Fruit fly (Drosophila melanogaster) whole organism, prepupa: ENCODE data around the gene pigeon.

Source experiments
- CG10669 ChIP-seq: fragments of 200-800 bp; sonication (Bioruptor generic); optimal IDR thresholded peaks from 3 replicates; lab custom pipeline; 2018; ENCODE audit warnings: missing biosample characterization, mild to moderate bottlenecking, missing genetic modification characterization, moderate library complexity
- CG11294 ChIP-seq: fragments of 200-800 bp; sonication (Bioruptor generic); IDR thresholded peaks from 2 replicates; pipeline ENCODE4 v1.3.6; 2022; ENCODE audit warnings: missing biosample characterization, missing genetic modification characterization
- CG11762 ChIP-seq: fragments of 200-800 bp; sonication (Bioruptor generic); optimal IDR thresholded peaks from 3 replicates; lab custom pipeline; 2016; ENCODE audit warnings: missing biosample characterization, missing genetic modification characterization; ENCODE audit not compliant: insufficient read depth
- CG15336 ChIP-seq: fragments of 200-800 bp; sonication (Bioruptor generic); IDR thresholded peaks from 2 replicates; pipeline ENCODE4 v1.3.6; 2022; ENCODE audit warnings: missing biosample characterization, missing genetic modification characterization
- CG1621 ChIP-seq: fragments of 200-800 bp; sonication (Bioruptor generic); optimal IDR thresholded peaks from 3 replicates; lab custom pipeline; 2018; ENCODE audit warnings: missing biosample characterization, mild to moderate bottlenecking, missing genetic modification characterization
- CG16779 ChIP-seq: fragments of 200-800 bp; sonication (Bioruptor generic); optimal IDR thresholded peaks from 3 replicates; lab custom pipeline; 2017; ENCODE audit warnings: missing biosample characterization, mild to moderate bottlenecking, missing genetic modification characterization
- CG3032 ChIP-seq: fragments of 200-800 bp; optimal IDR thresholded peaks from 2 replicates; lab custom pipeline; 2019; ENCODE audit warnings: missing biosample characterization, mild to moderate bottlenecking, missing genetic modification characterization, moderate library complexity
- CG31627 ChIP-seq: fragments of 200-800 bp; sonication (Bioruptor generic); optimal IDR thresholded peaks from 3 replicates; lab custom pipeline; 2016; ENCODE audit warnings: missing biosample characterization, missing genetic modification characterization
- CG32006 ChIP-seq: fragments of 200-800 bp; sonication (Bioruptor generic); optimal IDR thresholded peaks from 3 replicates; lab custom pipeline; 2017; ENCODE audit warnings: missing biosample characterization, mild to moderate bottlenecking, missing genetic modification characterization
- CG4318 ChIP-seq: fragments of 200-800 bp; sonication (Bioruptor generic); optimal IDR thresholded peaks from 3 replicates; lab custom pipeline; 2017; ENCODE audit warnings: missing biosample characterization, mild to moderate bottlenecking, missing genetic modification characterization
- CG6163 ChIP-seq: fragments of 200-800 bp; sonication (Bioruptor generic); IDR thresholded peaks from 3 replicates; pipeline ENCODE4 v1.3.6; 2022; ENCODE audit warnings: missing biosample characterization, missing genetic modification characterization
- CG6276 ChIP-seq: fragments of 200-800 bp; sonication (Bioruptor generic); optimal IDR thresholded peaks from 2 replicates; lab custom pipeline; 2017; ENCODE audit warnings: missing biosample characterization, mild to moderate bottlenecking, missing genetic modification characterization
- CG6808 ChIP-seq: fragments of 200-800 bp; sonication (Bioruptor generic); optimal IDR thresholded peaks from 3 replicates; lab custom pipeline; 2017; ENCODE audit warnings: missing biosample characterization, missing genetic modification characterization, mild to moderate bottlenecking, moderate library complexity, missing genetic modification reagents
- CG8119 ChIP-seq: fragments of 200-800 bp; sonication (Bioruptor generic); IDR thresholded peaks from 3 replicates; pipeline ENCODE4 v1.3.6; 2022; ENCODE audit warnings: missing biosample characterization, missing genetic modification characterization
- CG9139 ChIP-seq: fragments of 200-800 bp; sonication (Bioruptor generic); optimal IDR thresholded peaks from 3 replicates; lab custom pipeline; 2017; ENCODE audit warnings: missing biosample characterization, mild to moderate bottlenecking, missing genetic modification characterization
- Eip75B ChIP-seq: fragments of 200-800 bp; sonication (Bioruptor generic); optimal IDR thresholded peaks from 3 replicates; lab custom pipeline; 2016; ENCODE audit warnings: missing biosample characterization, missing genetic modification characterization
- Eip78C ChIP-seq: fragments of 200-800 bp; sonication (Bioruptor generic); peaks from one replicate; lab custom pipeline; 2016; ENCODE audit warnings: missing biosample characterization, missing genetic modification characterization
- Ets96B ChIP-seq: fragments of 200-800 bp; optimal IDR thresholded peaks from 2 replicates; lab custom pipeline; 2019; ENCODE audit warnings: missing biosample characterization, mild to moderate bottlenecking, missing genetic modification characterization, moderate library complexity
- Hr38 ChIP-seq: sonication (Bioruptor generic); optimal IDR thresholded peaks from 2 replicates; lab custom pipeline; 2016; ENCODE audit warnings: missing biosample characterization, missing genetic modification characterization
- Hr39 ChIP-seq: fragments of 200-800 bp; sonication (Bioruptor generic); optimal IDR thresholded peaks from 2 replicates; lab custom pipeline; 2016; ENCODE audit warnings: missing biosample characterization, missing genetic modification characterization
- Hr4 ChIP-seq: fragments of 200-800 bp; sonication (Bioruptor generic); optimal IDR thresholded peaks from 3 replicates; lab custom pipeline; 2016; ENCODE audit warnings: missing biosample characterization, missing genetic modification characterization
- Lpt ChIP-seq: fragments of 200-800 bp; sonication (Bioruptor generic); optimal IDR thresholded peaks from 3 replicates; lab custom pipeline; 2016; ENCODE audit warnings: missing biosample characterization, missing genetic modification characterization
- OdsH ChIP-seq: fragments of 200-800 bp; sonication (Bioruptor generic); optimal IDR thresholded peaks from 3 replicates; lab custom pipeline; 2016; ENCODE audit warnings: missing biosample characterization, missing genetic modification characterization
- Smox ChIP-seq: fragments of 200-800 bp; sonication (Bioruptor generic); optimal IDR thresholded peaks from 3 replicates; lab custom pipeline; 2016; ENCODE audit warnings: missing biosample characterization, missing genetic modification characterization
- Sox102F ChIP-seq: fragments of 200-800 bp; sonication (Bioruptor generic); optimal IDR thresholded peaks from 2 replicates; lab custom pipeline; 2016; ENCODE audit warnings: missing biosample characterization, mild to moderate bottlenecking, missing genetic modification characterization
- Sox14 ChIP-seq: fragments of 200-800 bp; sonication (Bioruptor generic); optimal IDR thresholded peaks from 3 replicates; lab custom pipeline; 2016; ENCODE audit warnings: missing biosample characterization, missing genetic modification characterization
- Sox15 ChIP-seq: fragments of 200-800 bp; sonication (Bioruptor generic); optimal IDR thresholded peaks from 3 replicates; lab custom pipeline; 2016; ENCODE audit warnings: missing biosample characterization, missing genetic modification characterization
- acj6 ChIP-seq: fragments of 200-800 bp; sonication (Bioruptor generic); optimal IDR thresholded peaks from 3 replicates; lab custom pipeline; 2016; ENCODE audit warnings: missing biosample characterization, missing genetic modification characterization
- cyc ChIP-seq: fragments of 200-800 bp; sonication (Bioruptor generic); optimal IDR thresholded peaks from 3 replicates; lab custom pipeline; 2016; ENCODE audit warnings: missing biosample characterization, missing genetic modification characterization
- dac ChIP-seq: fragments of 200-800 bp; sonication (Bioruptor generic); optimal IDR thresholded peaks from 2 replicates; lab custom pipeline; 2017; ENCODE audit warnings: missing biosample characterization, mild to moderate bottlenecking, missing genetic modification characterization
- dsx ChIP-seq: fragments of 200-800 bp; optimal IDR thresholded peaks from 3 replicates; lab custom pipeline; 2019; ENCODE audit warnings: missing biosample characterization, mild to moderate bottlenecking, missing genetic modification characterization, moderate library complexity; ENCODE audit not compliant: poor library complexity, severe bottlenecking
- eg ChIP-seq: fragments of 200-800 bp; sonication (Bioruptor generic); IDR thresholded peaks from 3 replicates; pipeline ENCODE4 v1.3.6; 2022; ENCODE audit warnings: missing biosample characterization, missing genetic modification characterization
- esn ChIP-seq: fragments of 200-800 bp; sonication (Bioruptor generic); optimal IDR thresholded peaks from 2 replicates; lab custom pipeline; 2016; ENCODE audit warnings: missing biosample characterization, mild to moderate bottlenecking, missing genetic modification characterization, moderate library complexity
- fd59A ChIP-seq: fragments of 200-800 bp; sonication (Bioruptor generic); optimal IDR thresholded peaks from 2 replicates; lab custom pipeline; 2017; ENCODE audit warnings: missing biosample characterization, mild to moderate bottlenecking, missing genetic modification characterization, missing genetic modification reagents
- fd85E ChIP-seq: fragments of 200-800 bp; sonication (Bioruptor generic); optimal IDR thresholded peaks from 3 replicates; lab custom pipeline; 2016; ENCODE audit warnings: missing biosample characterization, missing genetic modification characterization
- fkh ChIP-seq: fragments of 200-800 bp; sonication (Bioruptor generic); optimal IDR thresholded peaks from 3 replicates; lab custom pipeline; 2017; ENCODE audit warnings: missing biosample characterization, mild to moderate bottlenecking, missing genetic modification characterization, moderate library complexity
- lz ChIP-seq: fragments of 200-800 bp; sonication (Bioruptor generic); optimal IDR thresholded peaks from 3 replicates; lab custom pipeline; 2016; ENCODE audit warnings: missing biosample characterization, missing genetic modification characterization
- pdm3 ChIP-seq: fragments of 200-800 bp; sonication (Bioruptor generic); optimal IDR thresholded peaks from 3 replicates; lab custom pipeline; 2016; ENCODE audit warnings: missing biosample characterization, missing genetic modification characterization
- spab ChIP-seq: fragments of 200-800 bp; sonication (Bioruptor generic); optimal IDR thresholded peaks from 2 replicates; lab custom pipeline; 2017; ENCODE audit warnings: missing biosample characterization, mild to moderate bottlenecking, missing genetic modification characterization, missing genetic modification reagents
- ss ChIP-seq, 2 experiments: fragments of 200-800 bp; sonication (Bioruptor generic); optimal IDR thresholded peaks; 2 replicates in 1 of 2; 3 replicates in 1 of 2; lab custom pipeline; 2017 to 2018; ENCODE audit warnings: mild to moderate bottlenecking in 2 of 2, missing biosample characterization in 2 of 2, missing genetic modification characterization in 2 of 2, moderate library complexity in 1 of 2
- svp ChIP-seq: fragments of 200-800 bp; sonication (Bioruptor generic); peaks from one replicate; lab custom pipeline; 2016; ENCODE audit warnings: missing biosample characterization, missing genetic modification characterization
- vri ChIP-seq: fragments of 200-800 bp; sonication (Bioruptor generic); optimal IDR thresholded peaks from 3 replicates; lab custom pipeline; 2016; ENCODE audit warnings: missing biosample characterization, mild to moderate bottlenecking, missing genetic modification characterization

Gene pigeon

DNA sequence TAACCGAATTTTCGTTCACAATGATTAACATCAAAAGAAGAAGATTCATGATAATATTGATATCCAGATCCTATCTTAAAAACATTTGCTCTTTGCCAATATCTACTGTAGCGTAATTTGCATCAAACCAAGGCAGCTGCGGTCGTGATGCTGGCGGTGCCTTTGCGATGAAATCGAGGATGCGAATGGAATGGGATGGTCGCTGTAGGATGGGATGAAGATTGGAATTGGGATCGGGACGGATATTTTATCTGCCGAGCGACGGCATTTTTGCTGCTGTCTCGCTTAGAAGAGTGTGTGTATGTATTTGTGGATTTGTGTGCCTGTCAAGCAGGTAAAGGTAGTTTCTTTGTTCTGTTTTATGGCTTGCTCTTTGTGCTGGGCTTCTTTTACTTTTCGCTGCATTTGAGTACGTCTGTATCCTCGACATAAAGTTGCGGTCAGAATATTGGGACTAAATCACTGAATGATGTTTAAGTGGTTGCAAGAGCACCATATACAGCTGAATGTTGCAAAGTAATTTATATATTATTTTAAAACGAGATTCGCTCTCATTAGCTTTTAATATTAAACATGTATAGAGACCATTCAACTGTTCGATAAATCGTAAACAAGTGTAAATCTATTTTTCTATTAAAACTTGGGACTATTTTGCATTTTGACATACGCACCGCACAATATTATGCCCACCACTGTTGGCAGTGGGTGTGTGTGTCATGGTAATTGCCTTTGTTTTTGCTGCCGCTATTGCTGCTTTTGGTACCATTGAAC lies 23.3 kb upstream of the pigeon start (continued):
- TF ChIP-seq CG4318 (GFP tag; lab: Kevin White, UChicago) (peak; percentile 18), CG11762 (GFP tag; lab: Kevin White, UChicago) (peak; percentile 75), CG8119 (GFP tag; lab: Robert Waterston, UW) (peak; percentile 50), dac (GFP tag; lab: Kevin White, UChicago) (no peak), CG1621 (tag; lab: Kevin White, UChicago) (no peak), ss (GFP tag; optimal IDR thresholded peaks at IDR 0.05; lab: Kevin White, UChicago) (peak in 1 of 2 experiments; percentile 1), Smox (peak; percentile 79), Lpt (GFP tag; lab: Kevin White, UChicago) (peak; percentile 36), esn (GFP tag; lab: Kevin White, UChicago) (peak; percentile 81), Sox15 (GFP tag; lab: Kevin White, UChicago) (peak; percentile 66), CG3032 (tag; lab: Kevin White, UChicago) (peak; percentile 60), CG9139 (no peak), Ets96B (tag; lab: Kevin White, UChicago) (peak; percentile 18), acj6 (GFP tag; lab: Kevin White, UChicago) (peak; percentile 75), Sox102F (GFP tag; lab: Kevin White, UChicago) (peak; percentile 67), lz (GFP tag; lab: Kevin White, UChicago) (peak; percentile 73), CG31627 (peak; percentile 61), OdsH (GFP tag; lab: Kevin White, UChicago) (peak; percentile 75), spab (GFP tag; lab: Kevin White, UChicago) (no peak)
- TF ChIP-seq, all 60 proteins: peak for 48

DNA sequence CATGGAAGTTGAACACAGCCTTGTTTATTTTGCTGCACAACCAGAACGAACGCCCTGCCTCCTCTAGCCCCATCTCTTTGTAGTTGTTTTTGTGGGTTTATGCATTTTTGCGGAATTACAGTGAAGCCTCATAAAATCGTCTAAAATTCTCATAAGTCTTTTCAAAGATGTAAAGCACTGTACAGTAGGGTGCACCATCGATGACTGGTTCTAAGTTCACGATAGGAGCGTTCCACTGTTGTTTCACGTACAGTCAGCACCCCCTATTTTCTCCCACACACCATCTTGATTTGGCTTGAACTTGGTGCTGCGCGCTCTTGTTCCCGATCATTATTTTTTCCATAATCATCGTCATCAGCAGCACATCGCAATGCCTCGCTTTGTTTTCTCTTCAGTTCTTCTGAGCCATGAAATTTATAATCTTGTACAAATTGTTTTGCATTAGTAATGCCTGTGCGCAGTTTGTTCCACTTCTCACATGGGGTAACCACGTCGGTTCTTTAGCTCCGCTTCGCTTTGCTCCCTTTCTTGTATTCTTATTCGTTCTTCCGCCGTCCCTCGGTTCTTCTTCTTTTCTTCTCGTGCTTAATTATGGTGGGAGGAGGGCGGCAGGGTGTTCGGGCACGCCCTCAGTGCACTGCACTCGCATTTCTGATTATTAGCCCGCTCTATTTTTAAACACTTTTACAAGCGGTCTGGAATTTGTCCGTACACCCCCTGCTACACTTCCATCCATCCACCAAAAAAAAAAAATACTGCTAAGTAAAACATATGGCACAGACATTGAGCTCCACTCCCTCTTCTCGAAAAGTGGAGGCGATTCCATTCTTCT lies 22.5 kb upstream of the pigeon start:
- TF ChIP-seq eg (GFP tag; lab: Robert Waterston, UW) (peak; percentile 59), Eip75B (no peak), CG8119 (GFP tag; lab: Robert Waterston, UW) (0 out of 3 replicates have a peak, but pooled peaks have one; percentile 21), CG6808 (peak; percentile 5), CG11294 (GFP tag; lab: Robert Waterston, UW) (no peak), CG15336 (no peak; the same call in 1 of the 2 replicates), svp (peak; percentile 66), ss (GFP tag; optimal IDR thresholded peaks at IDR 0.05; lab: Kevin White, UChicago) (peak in 1 of 2 experiments; percentile 23), Eip78C (GFP tag; lab: Kevin White, UChicago) (peak; percentile 40), CG6163 (GFP tag; lab: Robert Waterston, UW) (peak; percentile 62; the same call in 2 of the 3 replicates), OdsH (GFP tag; lab: Kevin White, UChicago) (peak; percentile 18), Sox14 (GFP tag; lab: Kevin White, UChicago) (peak; percentile 48), fkh (no peak), pdm3 (peak; percentile 6), CG32006 (GFP tag; lab: Kevin White, UChicago) (peak; percentile 37), Hr4 (GFP tag; lab: Kevin White, UChicago) (peak; percentile 34)

DNA sequence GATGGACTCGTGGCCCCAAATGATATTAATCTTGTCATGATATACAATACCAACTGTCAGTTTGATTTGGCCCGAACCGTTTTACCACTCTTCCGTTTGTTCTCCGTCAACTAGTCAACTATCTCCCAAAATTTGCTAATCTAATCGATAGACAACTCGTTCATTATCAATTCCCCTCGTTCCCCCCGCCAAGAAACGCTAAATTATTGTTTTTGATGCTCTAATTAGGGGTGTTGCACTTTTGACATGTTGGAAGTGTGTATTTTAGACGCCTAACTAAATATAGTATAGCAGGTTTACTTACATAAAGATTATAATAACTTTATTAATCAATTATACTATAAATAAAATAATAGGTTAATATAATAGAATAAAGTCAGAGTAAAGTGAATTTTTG lies 21.9 kb upstream of the pigeon start:
- TF ChIP-seq vri (GFP tag; lab: Kevin White, UChicago) (no peak), fd59A (GFP tag; lab: Kevin White, UChicago) (no peak), CG6276 (GFP tag; lab: Kevin White, UChicago) (no peak), Hr39 (GFP tag; lab: Kevin White, UChicago) (no peak), cyc (GFP tag; lab: Kevin White, UChicago) (no peak), Hr38 (no peak), fd85E (GFP tag; lab: Kevin White, UChicago) (no peak), CG32006 (GFP tag; lab: Kevin White, UChicago) (no peak), CG16779 (tag; lab: Kevin White, UChicago) (no peak), dsx (no peak), CG10669 (GFP tag; lab: Kevin White, UChicago) (no peak), CG6163 (GFP tag; lab: Robert Waterston, UW) (no peak), Ets96B (tag; lab: Kevin White, UChicago) (no peak), spab (GFP tag; lab: Kevin White, UChicago) (no peak), CG1621 (tag; lab: Kevin White, UChicago) (no peak), ss (GFP tag; optimal IDR thresholded peaks at IDR 0.05; lab: Kevin White, UChicago) (no peak), lz (GFP tag; lab: Kevin White, UChicago) (no peak)
